Worm (Caenorhabditis elegans): ENCODE measurements around the gene ldb-1.

ldb-1 gene

ce11 chrX:11073358-11073757 lies 44.6 kb downstream of the ldb-1 start, which contains the start of gene W04G3.5:
W04G3.5 (plus strand) TSS chrX:11073658.
- no peak for TF ChIP-seq him-1 (tag; optimal IDR thresholded peaks at IDR 0.05)
- TF ChIP-seq W03F9.2 (tag; optimal IDR thresholded peaks at IDR 0.05), result no peak
- TF ChIP-seq dao-5 (tag; optimal IDR thresholded peaks at IDR 0.05), result no peak

DNA sequence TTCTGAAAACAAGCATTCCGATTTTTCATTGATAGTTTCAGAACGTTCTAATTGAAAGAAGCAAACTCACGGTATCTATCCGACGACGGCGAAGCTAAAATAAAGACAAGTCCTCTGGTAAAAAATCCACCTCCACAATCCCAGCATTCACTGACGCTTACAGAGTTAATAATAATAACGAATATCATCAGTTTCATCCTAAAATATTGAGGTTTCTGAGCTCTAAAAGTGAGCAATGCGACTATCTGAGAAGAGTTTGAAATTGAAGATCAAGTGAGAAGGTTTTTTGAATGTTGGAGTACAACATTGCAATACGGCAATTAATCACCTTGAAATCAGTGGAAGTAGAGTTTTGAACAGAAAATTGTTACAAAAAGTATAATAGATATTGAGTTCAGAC lies 47.8 kb downstream of the ldb-1 start, which contains the start of gene W04G3.12:
W04G3.12 (minus strand) TSS at position 311 of the 400 bp plus-strand sequence.
- no peak for TF ChIP-seq dao-5 (tag; optimal IDR thresholded peaks at IDR 0.05)
- TF ChIP-seq him-1 (tag; optimal IDR thresholded peaks at IDR 0.05), result no peak
- TF ChIP-seq W03F9.2 (tag; optimal IDR thresholded peaks at IDR 0.05), result no peak

ce11 chrX:11078150-11078549 lies 49.4 kb downstream of the ldb-1 start, which contains the start of gene W04G3.10:
W04G3.10 (minus strand) TSS chrX:11078250.
- TF ChIP-seq him-1 (tag; optimal IDR thresholded peaks at IDR 0.05), result no peak
- no peak for TF ChIP-seq W03F9.2 (tag; optimal IDR thresholded peaks at IDR 0.05)
- no peak for TF ChIP-seq dao-5 (tag; optimal IDR thresholded peaks at IDR 0.05)

DNA sequence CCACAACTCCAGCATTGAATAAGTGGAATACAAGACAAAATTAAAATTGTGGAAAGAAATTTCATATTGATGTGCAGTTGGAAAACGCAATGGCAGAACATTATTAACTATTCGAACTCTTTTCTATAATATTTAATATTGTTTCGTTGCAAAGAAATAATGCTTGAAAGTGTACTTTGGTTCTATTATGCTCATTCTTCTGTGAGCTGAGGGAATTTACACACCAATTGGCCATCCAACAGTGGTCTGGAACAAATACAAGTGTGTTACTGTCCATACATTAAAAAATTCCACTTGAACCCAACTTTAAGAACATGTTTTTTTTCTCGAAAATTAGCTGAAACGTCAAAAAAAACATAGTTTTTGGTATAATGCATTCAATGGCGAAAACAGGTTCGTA lies 51.0 kb downstream of the ldb-1 start, which contains the start of gene W04G3.13:
W04G3.13 (minus strand) TSS at position 101 of the 400 bp plus-strand sequence.
- TF ChIP-seq dao-5 (tag; optimal IDR thresholded peaks at IDR 0.05), result no peak
- no peak for TF ChIP-seq him-1 (tag; optimal IDR thresholded peaks at IDR 0.05)
- no peak for TF ChIP-seq W03F9.2 (tag; optimal IDR thresholded peaks at IDR 0.05)

ce11 chrX:11080170-11080728 lies 51.5 kb downstream of the ldb-1 start, which contains the start of gene sulp-7:
sulp-7 (plus strand) TSS chrX:11080678.
- TF ChIP-seq him-1 (tag; optimal IDR thresholded peaks at IDR 0.05) (no peak), W03F9.2 (tag; optimal IDR thresholded peaks at IDR 0.05) (no peak), dao-5 (tag; optimal IDR thresholded peaks at IDR 0.05) (no peak)

DNA sequence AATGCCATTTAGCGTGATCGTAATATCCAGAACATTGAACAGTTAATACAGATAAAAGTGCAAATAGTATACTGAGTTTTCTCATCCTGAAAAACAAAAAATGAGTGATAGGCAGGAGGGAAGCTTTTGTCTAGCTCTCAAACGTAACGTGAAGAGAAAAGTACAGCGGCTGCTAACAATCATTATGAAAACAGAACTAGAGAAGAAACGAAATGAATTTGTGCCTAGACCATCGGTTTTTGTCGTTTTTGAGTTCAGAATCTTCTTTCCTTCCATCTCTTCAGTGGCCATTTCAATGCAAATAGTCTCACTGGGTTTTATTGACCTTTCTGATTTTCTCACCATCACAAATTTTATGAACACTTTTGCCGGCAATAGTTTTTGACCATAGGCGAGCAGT lies 56.4 kb downstream of the ldb-1 start, which contains the start of gene W04G3.7:
W04G3.7 (minus strand) TSS at position 101 of the 400 bp plus-strand sequence.
- TF ChIP-seq him-1 (tag; optimal IDR thresholded peaks at IDR 0.05), result no peak

DNA sequence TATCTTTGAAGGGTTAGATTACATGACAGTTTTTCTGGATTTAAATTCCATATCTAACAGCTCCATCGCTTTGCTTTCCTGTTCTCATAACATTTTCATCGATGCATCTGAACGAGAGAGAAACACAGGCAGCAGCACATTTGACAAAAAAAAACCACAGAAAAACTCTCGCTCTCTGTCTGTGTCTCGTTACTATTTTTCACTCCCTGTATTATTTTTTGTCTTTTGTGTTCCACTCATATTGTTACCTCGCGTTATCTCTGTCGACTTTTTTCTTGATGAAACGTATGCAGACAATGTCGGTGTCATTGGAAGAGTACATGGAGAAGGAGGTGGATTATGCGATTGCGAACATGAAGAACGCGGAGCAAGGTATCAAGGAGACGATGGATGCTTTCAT lies 60.2 kb downstream of the ldb-1 start, which contains the start of gene W04G3.11:
W04G3.11 (plus strand) TSS at position 244 of the 400 bp plus-strand sequence.
- no peak for TF ChIP-seq him-1 (tag; optimal IDR thresholded peaks at IDR 0.05)
- no peak for TF ChIP-seq dao-5 (tag; optimal IDR thresholded peaks at IDR 0.05)
- TF ChIP-seq W03F9.2 (tag; optimal IDR thresholded peaks at IDR 0.05), result no peak
